Worm (Caenorhabditis elegans): ENCODE results near the gene T07G12.5.

- TF ChIP-seq pag-3 (tag; optimal IDR thresholded peaks at IDR 0.05; ENCODE audit: borderline replicate concordance, insufficient read depth) = no peak
- no peak for TF ChIP-seq lsy-2 (tag; optimal IDR thresholded peaks at IDR 0.05)
These were observed 26.1 kb upstream of the T07G12.5 start for ce11 chrIV:10571020-10571419.
